Worm (Caenorhabditis elegans): ENCODE results near the gene ntl-2.

- TF ChIP-seq F22D6.2 (tag; optimal IDR thresholded peaks at IDR 0.05) = no peak
- TF ChIP-seq mes-4 (tag; optimal IDR thresholded peaks at IDR 0.05) = no peak
- TF ChIP-seq ceh-27 (GFP tag; optimal IDR thresholded peaks at IDR 0.05) = no peak
- TF ChIP-seq snpc-4 (GFP tag; optimal IDR thresholded peaks at IDR 0.05) = no peak
- TF ChIP-seq snpc-4 (tag; optimal IDR thresholded peaks at IDR 0.05) = no peak
- no peak for TF ChIP-seq Y56A3A.18 (GFP tag; IDR thresholded peaks at IDR 0.05)
- TF ChIP-seq ztf-6 (GFP tag; IDR thresholded peaks at IDR 0.05) = no peak
Measured at ce11 chrII:4367923-4368322, 8.3 kb downstream of the ntl-2 start, which contains the start of gene try-9.

Data from whole organism, young adult.